Fruit fly (Drosophila melanogaster) whole organism, pupa: ENCODE results near the gene CycE.

Source experiments
- CG15710 ChIP-seq: fragments of 200-800 bp; sonication (Bioruptor generic); optimal IDR thresholded peaks from 2 replicates; lab custom pipeline; 2018; ENCODE audit warnings: missing biosample characterization, mild to moderate bottlenecking, missing genetic modification characterization, moderate library complexity
- CG17806 ChIP-seq: fragments of 200-800 bp; sonication (Bioruptor generic); optimal IDR thresholded peaks from 2 replicates; lab custom pipeline; 2018; ENCODE audit warnings: missing biosample characterization, mild to moderate bottlenecking, missing genetic modification characterization, moderate library complexity
- Ets98B ChIP-seq: fragments of 200-800 bp; sonication (Bioruptor generic); IDR thresholded peaks from 2 replicates; pipeline ENCODE4 v1.3.6; 2022; ENCODE audit warnings: missing biosample characterization, missing genetic modification characterization
- Pif1B ChIP-seq: fragments of 200-800 bp; sonication (Bioruptor generic); optimal IDR thresholded peaks from 3 replicates; lab custom pipeline; 2016; ENCODE audit warnings: missing biosample characterization, missing genetic modification characterization

DNA sequence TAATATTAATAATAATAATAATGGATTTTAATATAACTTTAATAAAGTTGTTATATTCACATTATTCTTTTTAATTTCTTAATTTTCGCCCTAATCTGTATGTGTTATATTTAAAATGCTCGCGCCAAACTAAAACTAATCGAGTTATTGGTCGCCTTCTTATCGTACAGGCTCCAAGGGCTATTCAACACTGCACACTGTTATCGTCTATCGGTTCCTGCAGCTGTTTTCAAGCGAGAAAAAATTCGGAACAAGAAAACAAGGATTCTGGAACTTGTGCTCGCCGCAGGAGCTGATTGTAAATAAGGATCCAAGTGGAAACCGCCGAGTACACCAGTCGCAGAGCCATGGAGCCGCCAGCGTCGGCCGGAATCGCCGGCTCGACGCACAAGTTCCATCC lies 16.1 kb upstream of the CycE start, which contains the start of gene CG3793:
- TF ChIP-seq CG17806 (tag; lab: Kevin White, UChicago) (no peak), Ets98B (GFP tag; lab: Robert Waterston, UW) (no peak), Pif1B (GFP tag; lab: Kevin White, UChicago) (no peak), CG15710 (tag; lab: Kevin White, UChicago) (no peak)
